Fruit fly (Drosophila melanogaster) whole organism, embryonic: ENCODE data around the gene CG6168.

ENCODE experiments used
- B-H2 ChIP-seq: fragments of 200-800 bp; sonication (Bioruptor generic); optimal IDR thresholded peaks from 2 replicates; lab custom pipeline; 2018; ENCODE audit warnings: missing biosample characterization, mild to moderate bottlenecking, missing genetic modification characterization
- Bdp1 ChIP-seq: fragments of 200-800 bp; sonication (Bioruptor generic); optimal IDR thresholded peaks from 3 replicates; lab custom pipeline; 2016; ENCODE audit warnings: missing biosample characterization, missing genetic modification characterization
- Hsf ChIP-seq: fragments of 200-800 bp; sonication (Bioruptor generic); optimal IDR thresholded peaks from 3 replicates; lab custom pipeline; 2016; ENCODE audit warnings: missing biosample characterization, missing genetic modification characterization
- MESR4 ChIP-seq: fragments of 200-800 bp; sonication (Bioruptor generic); optimal IDR thresholded peaks from 2 replicates; lab custom pipeline; 2018; ENCODE audit warnings: missing biosample characterization, mild to moderate bottlenecking, missing genetic modification characterization, moderate library complexity
- esg ChIP-seq: fragments of 200-800 bp; sonication (Bioruptor generic); conservative IDR thresholded peaks from 2 replicates; pipeline ENCODE4 v1.3.6; 2022; ENCODE audit warnings: missing biosample characterization, missing genetic modification characterization
- knrl ChIP-seq: fragments of 200-800 bp; sonication (Bioruptor generic); IDR thresholded peaks from 3 replicates; pipeline ENCODE4 v1.3.6; 2022; ENCODE audit warnings: missing biosample characterization, missing genetic modification characterization; ENCODE audit not compliant: partially characterized antibody
- vvl ChIP-seq: fragments of 200-800 bp; sonication (Bioruptor generic); IDR thresholded peaks from 2 replicates; pipeline ENCODE4 v1.3.6; 2022; ENCODE audit warnings: missing biosample characterization, missing genetic modification characterization

DNA sequence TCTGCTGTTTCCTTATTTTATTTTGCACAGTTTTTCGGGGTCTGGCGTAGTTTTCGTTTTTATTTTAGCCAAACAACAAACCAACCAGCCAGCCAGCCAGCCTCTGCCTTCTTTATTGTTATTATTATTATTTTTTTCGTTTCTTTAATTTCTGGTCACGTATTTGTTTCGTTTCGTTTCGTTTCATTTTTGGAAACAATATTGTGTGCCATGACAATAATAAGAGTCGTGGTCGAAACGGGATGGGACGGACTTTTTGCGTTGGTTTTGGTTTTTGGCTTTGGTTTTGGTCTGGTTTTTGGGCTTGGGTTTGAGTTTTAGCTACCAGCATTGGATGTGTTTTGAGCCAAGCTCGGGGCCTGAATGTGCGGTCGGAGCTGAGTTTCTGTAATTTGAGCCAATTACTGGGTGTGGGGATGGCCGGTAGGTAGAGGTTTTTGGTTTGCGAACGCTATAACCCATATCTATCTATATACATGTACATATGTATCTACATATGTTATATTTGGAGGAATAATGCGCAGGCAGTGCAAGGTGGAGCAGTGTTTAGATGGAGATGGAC, 40.9 kb downstream of the CG6168 start:
- no peak for TF ChIP-seq B-H2
- no peak for TF ChIP-seq Bdp1
- no peak for TF ChIP-seq knrl (GFP tag; lab: Robert Waterston, UW)
- TF ChIP-seq Hsf (GFP tag; lab: Kevin White, UChicago), result no peak
- no peak for TF ChIP-seq MESR4 (GFP tag; lab: Kevin White, UChicago)
- no peak for TF ChIP-seq vvl (GFP tag; lab: Robert Waterston, UW)
- no peak for TF ChIP-seq esg (GFP tag; lab: Robert Waterston, UW)
